Fruit fly (Drosophila melanogaster) whole organism, prepupa: ENCODE results near the gene PAPLA1.

Source experiments
- CG11902 ChIP-seq: fragments of 200-800 bp; sonication (Bioruptor generic); optimal IDR thresholded peaks from 3 replicates; lab custom pipeline; 2016; ENCODE audit warnings: missing biosample characterization, missing genetic modification characterization
- Hr39 ChIP-seq: fragments of 200-800 bp; sonication (Bioruptor generic); optimal IDR thresholded peaks from 2 replicates; lab custom pipeline; 2016; ENCODE audit warnings: missing biosample characterization, missing genetic modification characterization

DNA sequence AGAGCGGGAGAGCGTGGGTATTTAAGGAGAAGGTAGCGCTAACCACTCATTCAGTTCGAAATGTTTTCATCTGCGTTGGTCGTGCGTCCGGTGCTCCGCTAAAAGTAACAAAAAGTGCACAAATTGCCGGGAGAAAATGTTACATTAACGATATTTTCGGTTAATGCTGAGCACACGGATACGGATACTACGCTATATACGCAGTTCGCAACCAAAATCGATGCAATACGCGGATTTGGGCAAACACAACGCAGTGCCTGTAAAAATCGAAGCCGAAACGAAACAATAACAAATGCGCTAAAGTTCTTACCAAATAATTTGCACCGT lies 3.5 kb upstream of the PAPLA1 start, which contains the start of gene Piezo:
- TF ChIP-seq Hr39 (GFP tag; lab: Kevin White, UChicago) = no peak
- no peak for TF ChIP-seq CG11902 (GFP tag; lab: Kevin White, UChicago)
